Fruit fly (Drosophila melanogaster) whole organism, embryonic: ENCODE measurements around the gene STUB1.
A peak's percentile ranks its signal among the peaks of the same experiment; 100 is the strongest.

Source experiments
- CG10267 ChIP-seq: fragments of 200-800 bp; sonication (Bioruptor generic); optimal IDR thresholded peaks from 2 replicates; lab custom pipeline; 2018; ENCODE audit warnings: missing biosample characterization, mild to moderate bottlenecking, missing genetic modification characterization, moderate library complexity
- CG10366 ChIP-seq: fragments of 200-800 bp; sonication (Bioruptor generic); IDR thresholded peaks from 2 replicates; pipeline ENCODE4 v1.3.6; 2022; ENCODE audit warnings: missing biosample characterization, missing genetic modification characterization
- CG12236 ChIP-seq: fragments of 200-800 bp; sonication (Bioruptor generic); optimal IDR thresholded peaks from 2 replicates; lab custom pipeline; 2016; ENCODE audit warnings: missing biosample characterization, missing genetic modification characterization
- CG1233 ChIP-seq: fragments of 200-800 bp; sonication (Bioruptor generic); optimal IDR thresholded peaks from 4 replicates; lab custom pipeline; 2018; ENCODE audit warnings: missing biosample characterization, mild to moderate bottlenecking, missing genetic modification characterization
- CG13424 ChIP-seq: fragments of 200-800 bp; sonication (Bioruptor generic); optimal IDR thresholded peaks from 2 replicates; lab custom pipeline; 2019; ENCODE audit warnings: missing biosample characterization, mild to moderate bottlenecking, missing genetic modification characterization, moderate library complexity
- CG13775 ChIP-seq: fragments of 200-800 bp; sonication (Bioruptor generic); optimal IDR thresholded peaks from 3 replicates; lab custom pipeline; 2017; ENCODE audit warnings: missing biosample characterization, mild to moderate bottlenecking, missing genetic modification characterization
- CG17361 ChIP-seq: fragments of 200-800 bp; sonication (Bioruptor generic); IDR thresholded peaks from 3 replicates; pipeline ENCODE4 v1.3.6; 2022; ENCODE audit warnings: missing biosample characterization, missing genetic modification characterization
- CG1792 ChIP-seq: fragments of 200-800 bp; sonication (Bioruptor generic); optimal IDR thresholded peaks from 2 replicates; lab custom pipeline; 2016; ENCODE audit warnings: missing biosample characterization, missing genetic modification characterization
- CG18619 ChIP-seq: fragments of 200-800 bp; sonication (Bioruptor generic); optimal IDR thresholded peaks from 3 replicates; lab custom pipeline; 2017; ENCODE audit warnings: missing biosample characterization, mild to moderate bottlenecking, missing genetic modification characterization
- CG2120 ChIP-seq: fragments of 200-800 bp; sonication (Bioruptor generic); optimal IDR thresholded peaks from 3 replicates; lab custom pipeline; 2016; ENCODE audit warnings: missing biosample characterization, missing genetic modification characterization
- CG2199 ChIP-seq: fragments of 200-800 bp; sonication (Bioruptor generic); IDR thresholded peaks from 3 replicates; pipeline ENCODE4 v1.3.6; 2022; ENCODE audit warnings: missing biosample characterization, missing genetic modification characterization
- CG2678 ChIP-seq: fragments of 200-800 bp; sonication (Bioruptor generic); optimal IDR thresholded peaks from 3 replicates; lab custom pipeline; 2019; ENCODE audit warnings: missing biosample characterization, mild to moderate bottlenecking, missing genetic modification characterization, moderate library complexity
- CG2875 ChIP-seq: fragments of 200-800 bp; sonication (Bioruptor generic); optimal IDR thresholded peaks from 2 replicates; lab custom pipeline; 2017; ENCODE audit warnings: missing biosample characterization, mild to moderate bottlenecking, missing genetic modification characterization, missing genetic modification reagents
- CG30403 ChIP-seq: fragments of 200-800 bp; sonication (Bioruptor generic); optimal IDR thresholded peaks from 3 replicates; lab custom pipeline; 2016; ENCODE audit warnings: missing biosample characterization, missing genetic modification characterization
- CG8281 ChIP-seq: fragments of 200-800 bp; sonication (Bioruptor generic); optimal IDR thresholded peaks from 2 replicates; lab custom pipeline; 2018; ENCODE audit warnings: missing biosample characterization, mild to moderate bottlenecking, missing genetic modification characterization, moderate library complexity
- CG8290 ChIP-seq, 3 experiments: fragments of 200-800 bp; sonication (Bioruptor generic); optimal IDR thresholded peaks; 2 replicates each; lab custom pipeline; 2016 to 2019; ENCODE audit warnings: missing biosample characterization in 3 of 3, missing genetic modification characterization in 3 of 3, mild to moderate bottlenecking in 2 of 3, moderate library complexity in 1 of 3
- CG8478 ChIP-seq: fragments of >200 bp; optimal IDR thresholded peaks from 2 replicates; lab custom pipeline; 2018
- CG9437 ChIP-seq: fragments of 200-800 bp; sonication (Bioruptor generic); optimal IDR thresholded peaks from 2 replicates; lab custom pipeline; 2018; ENCODE audit warnings: missing biosample characterization, mild to moderate bottlenecking, missing genetic modification characterization
- CG9932 ChIP-seq: fragments of 200-800 bp; sonication (Bioruptor generic); IDR thresholded peaks from 2 replicates; pipeline ENCODE4 v1.3.6; 2022; ENCODE audit warnings: missing biosample characterization, missing genetic modification characterization
- CoRest ChIP-seq: fragments of 200-800 bp; sonication (Bioruptor generic); optimal IDR thresholded peaks from 3 replicates; lab custom pipeline; 2018; ENCODE audit warnings: missing biosample characterization, mild to moderate bottlenecking, missing genetic modification characterization, moderate library complexity
- Dll ChIP-seq: fragments of 200-800 bp; sonication (Bioruptor generic); IDR thresholded peaks from 4 replicates; pipeline ENCODE4 v1.3.6; 2022; ENCODE audit warnings: missing biosample characterization, missing genetic modification characterization; ENCODE audit not compliant: partially characterized antibody
- Dref ChIP-seq: fragments of 200-800 bp; sonication (Bioruptor generic); IDR thresholded peaks from 2 replicates; pipeline ENCODE4 v1.3.6; 2022; ENCODE audit warnings: missing biosample characterization, missing genetic modification characterization
- Eip74EF ChIP-seq, 2 experiments: fragments of 200-800 bp in 1 of 2; fragments of >200 bp in 1 of 2; sonication (Bioruptor generic) in 1 of 2; optimal IDR thresholded peaks; 2 replicates each; lab custom pipeline; 2017 to 2019; ENCODE audit warnings: missing biosample characterization in 2 of 2, missing genetic modification characterization in 2 of 2, mild to moderate bottlenecking in 1 of 2, moderate library complexity in 1 of 2
- HLH4C ChIP-seq: fragments of 200-800 bp; sonication (Bioruptor generic); IDR thresholded peaks from 3 replicates; pipeline ENCODE4 v1.3.6; 2022; ENCODE audit warnings: missing biosample characterization, missing genetic modification characterization; ENCODE audit not compliant: partially characterized antibody
- MESR4 ChIP-seq: fragments of 200-800 bp; sonication (Bioruptor generic); optimal IDR thresholded peaks from 2 replicates; lab custom pipeline; 2018; ENCODE audit warnings: missing biosample characterization, mild to moderate bottlenecking, missing genetic modification characterization, moderate library complexity
- MTF-1 ChIP-seq: fragments of 200-800 bp; sonication (Bioruptor generic); optimal IDR thresholded peaks from 2 replicates; lab custom pipeline; 2018; ENCODE audit warnings: missing biosample characterization, mild to moderate bottlenecking, missing genetic modification characterization, borderline replicate concordance
- NC2β ChIP-seq: fragments of 200-800 bp; sonication (Bioruptor generic); optimal IDR thresholded peaks from 2 replicates; lab custom pipeline; 2016; ENCODE audit warnings: missing biosample characterization, missing genetic modification characterization
- Nf-YA ChIP-seq: fragments of 200-800 bp; sonication (Bioruptor generic); IDR thresholded peaks from 2 replicates; pipeline ENCODE4 v1.3.6; 2022; ENCODE audit warnings: missing biosample characterization, missing genetic modification characterization
- Pdp1 ChIP-seq, 2 experiments: fragments of 200-800 bp; sonication (Bioruptor generic); optimal IDR thresholded peaks; 3 replicates each; lab custom pipeline; 2016; ENCODE audit warnings: missing biosample characterization in 2 of 2, missing genetic modification characterization in 2 of 2, mild to moderate bottlenecking in 1 of 2, moderate library complexity in 1 of 2
- Poxn ChIP-seq: fragments of 200-800 bp; sonication (Bioruptor generic); IDR thresholded peaks from 2 replicates; pipeline ENCODE4 v1.3.6; 2022; ENCODE audit warnings: missing biosample characterization, missing genetic modification characterization
- Sox100B ChIP-seq: fragments of 200-800 bp; sonication (Bioruptor generic); optimal IDR thresholded peaks from 3 replicates; lab custom pipeline; 2018; ENCODE audit warnings: missing biosample characterization, mild to moderate bottlenecking, missing genetic modification characterization
- Ssrp ChIP-seq: fragments of 200-800 bp; sonication (Bioruptor generic); optimal IDR thresholded peaks from 2 replicates; lab custom pipeline; 2018; ENCODE audit warnings: missing biosample characterization, mild to moderate bottlenecking, missing genetic modification characterization, moderate library complexity
- Trl ChIP-seq, 3 experiments: fragments of >200 bp in 2 of 3; fragments of 200-800 bp in 1 of 3; sonication (Bioruptor generic) in 1 of 3; optimal IDR thresholded peaks; 2 replicates in 1 of 3; 3 replicates in 2 of 3; lab custom pipeline; 2016 to 2017; ENCODE audit warnings: missing biosample characterization in 1 of 3, missing genetic modification characterization in 1 of 3
- ash1 ChIP-seq: fragments of 200-800 bp; sonication (Bioruptor generic); optimal IDR thresholded peaks from 2 replicates; lab custom pipeline; 2018; ENCODE audit warnings: missing biosample characterization, mild to moderate bottlenecking, missing genetic modification characterization
- az2 ChIP-seq: fragments of 200-800 bp; sonication (Bioruptor generic); optimal IDR thresholded peaks from 3 replicates; lab custom pipeline; 2016; ENCODE audit warnings: missing biosample characterization, missing genetic modification characterization
- bbx ChIP-seq: fragments of 200-800 bp; sonication (Bioruptor generic); IDR thresholded peaks from 2 replicates; pipeline ENCODE4 v1.3.6; 2022; ENCODE audit warnings: missing biosample characterization, missing genetic modification characterization; ENCODE audit not compliant: partially characterized antibody
- bcd ChIP-seq: fragments of 200-800 bp; sonication (Bioruptor generic); optimal IDR thresholded peaks from 2 replicates; lab custom pipeline; 2017; ENCODE audit warnings: missing biosample characterization, mild to moderate bottlenecking, missing genetic modification characterization
- chif ChIP-seq, 2 experiments: fragments of 200-800 bp; sonication (Bioruptor generic); optimal IDR thresholded peaks; 3 replicates each; lab custom pipeline; 2016; ENCODE audit warnings: missing biosample characterization in 2 of 2, missing genetic modification characterization in 2 of 2
- dati ChIP-seq: fragments of 200-800 bp; sonication (Bioruptor generic); IDR thresholded peaks from 2 replicates; pipeline ENCODE4 v1.3.6; 2022; ENCODE audit warnings: missing biosample characterization, missing genetic modification characterization
- her ChIP-seq: fragments of 200-800 bp; sonication (Bioruptor generic); optimal IDR thresholded peaks from 2 replicates; lab custom pipeline; 2016; ENCODE audit warnings: missing biosample characterization, missing genetic modification characterization
- maf-S ChIP-seq: fragments of 200-800 bp; sonication (Bioruptor generic); optimal IDR thresholded peaks from 2 replicates; lab custom pipeline; 2016; ENCODE audit warnings: missing biosample characterization, missing genetic modification characterization
- mam ChIP-seq: fragments of 200-800 bp; sonication (Bioruptor generic); optimal IDR thresholded peaks from 3 replicates; lab custom pipeline; 2016; ENCODE audit warnings: missing biosample characterization, missing genetic modification characterization
- nerfin-1 ChIP-seq: fragments of 200-800 bp; sonication (Bioruptor generic); optimal IDR thresholded peaks from 3 replicates; lab custom pipeline; 2019; ENCODE audit warnings: missing biosample characterization, mild to moderate bottlenecking, missing genetic modification characterization, moderate library complexity
- nerfin-2 ChIP-seq: fragments of 200-800 bp; sonication (Bioruptor generic); IDR thresholded peaks from 2 replicates; pipeline ENCODE4 v1.3.6; 2022; ENCODE audit warnings: missing biosample characterization, missing genetic modification characterization; ENCODE audit not compliant: partially characterized antibody
- pb ChIP-seq: fragments of 200-800 bp; sonication (Bioruptor generic); optimal IDR thresholded peaks from 3 replicates; lab custom pipeline; 2016; ENCODE audit warnings: missing biosample characterization, missing genetic modification characterization
- scrt ChIP-seq: fragments of 200-800 bp; sonication (Bioruptor generic); optimal IDR thresholded peaks from 2 replicates; lab custom pipeline; 2018; ENCODE audit warnings: missing biosample characterization, mild to moderate bottlenecking, missing genetic modification characterization, moderate library complexity
- sens-2 ChIP-seq: fragments of 200-800 bp; sonication (Bioruptor generic); IDR thresholded peaks from 2 replicates; pipeline ENCODE4 v1.3.6; 2022; ENCODE audit warnings: missing biosample characterization, missing genetic modification characterization
- zfh1 ChIP-seq: fragments of 200-800 bp; sonication (Bioruptor generic); IDR thresholded peaks from 3 replicates; pipeline ENCODE4 v1.3.6; 2022; ENCODE audit warnings: missing biosample characterization, missing genetic modification characterization
- zfh2 ChIP-seq: fragments of 200-800 bp; sonication (Bioruptor generic); optimal IDR thresholded peaks from 2 replicates; lab custom pipeline; 2016; ENCODE audit warnings: missing biosample characterization, missing genetic modification characterization

Gene STUB1

dm6 chr2L:10426534-10427048 lies 10.8 kb upstream of the STUB1 start, which contains the start of the genes SmB and KdelR (continued):
- TF ChIP-seq nerfin-2 (peak; percentile 95), MTF-1 (GFP tag; lab: Kevin White, UChicago) (no peak), zfh2 (GFP tag; lab: Kevin White, UChicago) (no peak), CG2120 (GFP tag; lab: Kevin White, UChicago) (peak; percentile 51), az2 (GFP tag; lab: Kevin White, UChicago) (no peak), ash1 (GFP tag; lab: Kevin White, UChicago) (no peak), nerfin-1 (tag; lab: Kevin White, UChicago) (peak; percentile 40), sens-2 (no peak), CG9932 (peak; percentile 28; the same call in 1 of the 2 replicates), CG30403 (peak; percentile 44), CG8478 (lab: Kevin White, UChicago) (no peak), CG8290 (GFP tag; optimal IDR thresholded peaks at IDR 0.05; lab: Kevin White, UChicago) (peak; percentile 40), CG8290 (tag; optimal IDR thresholded peaks at IDR 0.05; lab: Kevin White, UChicago) (peak in 1 of 2 experiments; percentile 53), Dref (GFP tag; lab: Robert Waterston, UW) (peak; percentile 80), HLH4C (GFP tag; lab: Robert Waterston, UW) (peak; percentile 96), CG10267 (tag; lab: Kevin White, UChicago) (peak; percentile 73), her (GFP tag; lab: Kevin White, UChicago) (no peak), CG13424 (tag; lab: Kevin White, UChicago) (peak; percentile 7), chif (GFP tag; optimal IDR thresholded peaks at IDR 0.05; lab: Kevin White, UChicago) (no peak), Poxn (GFP tag; lab: Robert Waterston, UW) (no peak), CG1233 (no peak), CG1792 (GFP tag; lab: Kevin White, UChicago) (no peak), CG2875 (GFP tag; lab: Kevin White, UChicago) (no peak), CG12236 (GFP tag; lab: Kevin White, UChicago) (no peak), dati (GFP tag; lab: Robert Waterston, UW) (no peak), Dll (GFP tag; lab: Robert Waterston, UW) (peak; percentile 91), bbx (GFP tag; lab: Robert Waterston, UW) (peak; percentile 66), CG8281 (no peak), Ssrp (tag; lab: Kevin White, UChicago) (no peak), Pdp1 (GFP tag; optimal IDR thresholded peaks at IDR 0.05; lab: Kevin White, UChicago) (no peak), CG10366 (GFP tag; lab: Robert Waterston, UW) (no peak), CG18619 (GFP tag; lab: Kevin White, UChicago) (no peak), Trl (optimal IDR thresholded peaks at IDR 0.05; lab: Kevin White, UChicago) (no peak), Trl (GFP tag; optimal IDR thresholded peaks at IDR 0.05; lab: Kevin White, UChicago) (peak; percentile 24), maf-S (GFP tag; lab: Kevin White, UChicago) (no peak), mam (no peak), CoRest (tag; lab: Kevin White, UChicago) (peak; percentile 16), Eip74EF (GFP tag; optimal IDR thresholded peaks at IDR 0.05; lab: Kevin White, UChicago) (no peak), CG2678 (tag; lab: Kevin White, UChicago) (no peak), scrt (GFP tag; lab: Kevin White, UChicago) (no peak), bcd (GFP tag; lab: Kevin White, UChicago) (no peak), pb (no peak), Sox100B (peak; percentile 48), MESR4 (peak; percentile 92), CG13775 (peak; percentile 36), zfh1 (GFP tag; lab: Robert Waterston, UW) (peak; percentile 6; the same call in 1 of the 3 replicates), CG17361 (GFP tag; lab: Robert Waterston, UW) (peak; percentile 60; the same call in 2 of the 3 replicates), NC2β (GFP tag; lab: Kevin White, UChicago) (no peak), Nf-YA (GFP tag; lab: Robert Waterston, UW) (no peak), CG2199 (GFP tag; lab: Robert Waterston, UW) (no peak), CG9437 (GFP tag; lab: Kevin White, UChicago) (no peak)
